Fruit fly (Drosophila melanogaster) whole organism, adult: ENCODE results near the gene Ada.

Experiments
- CG11617 ChIP-seq: fragments of 200-800 bp; sonication (Bioruptor generic); optimal IDR thresholded peaks from 2 replicates; lab custom pipeline; 2017; ENCODE audit warnings: mild to moderate bottlenecking, missing biosample characterization, missing genetic modification reagents, missing genetic modification characterization
- CG12768 ChIP-seq: fragments of 200-800 bp; sonication (Bioruptor generic); optimal IDR thresholded peaks from 2 replicates; lab custom pipeline; 2017; ENCODE audit warnings: missing biosample characterization, missing genetic modification characterization, mild to moderate bottlenecking, moderate library complexity, missing genetic modification reagents
- CG14711 ChIP-seq: fragments of 200-800 bp; sonication (Bioruptor generic); optimal IDR thresholded peaks from 2 replicates; lab custom pipeline; 2018; ENCODE audit warnings: missing biosample characterization, mild to moderate bottlenecking, missing genetic modification characterization, moderate library complexity
- CG1620 ChIP-seq: fragments of 200-800 bp; sonication (Bioruptor generic); optimal IDR thresholded peaks from 2 replicates; lab custom pipeline; 2016; ENCODE audit warnings: missing biosample characterization, missing genetic modification characterization
- CG33017 ChIP-seq: fragments of 200-800 bp; sonication (Bioruptor generic); optimal IDR thresholded peaks from 2 replicates; lab custom pipeline; 2018; ENCODE audit warnings: missing biosample characterization, mild to moderate bottlenecking, missing genetic modification characterization, moderate library complexity
- CG5204 ChIP-seq: fragments of 200-800 bp; sonication (Bioruptor generic); optimal IDR thresholded peaks from 2 replicates; lab custom pipeline; 2016; ENCODE audit warnings: missing biosample characterization, missing genetic modification characterization
- CG7045 ChIP-seq: fragments of 200-800 bp; sonication (Bioruptor generic); optimal IDR thresholded peaks from 2 replicates; lab custom pipeline; 2017; ENCODE audit warnings: missing biosample characterization, mild to moderate bottlenecking, missing genetic modification characterization
- CG7101 ChIP-seq: fragments of 200-800 bp; sonication (Bioruptor generic); optimal IDR thresholded peaks from 2 replicates; lab custom pipeline; 2018; ENCODE audit warnings: missing biosample characterization, mild to moderate bottlenecking, missing genetic modification characterization, moderate library complexity
- Clk ChIP-seq: fragments of 200-800 bp; sonication (Bioruptor generic); optimal IDR thresholded peaks from 2 replicates; lab custom pipeline; 2017; ENCODE audit warnings: missing biosample characterization, missing genetic modification characterization
- Crg-1 ChIP-seq: fragments of 200-800 bp; sonication (Bioruptor generic); optimal IDR thresholded peaks from 2 replicates; lab custom pipeline; 2016; ENCODE audit warnings: missing biosample characterization, missing genetic modification characterization
- Hr96 ChIP-seq: fragments of 200-800 bp; sonication (Bioruptor generic); optimal IDR thresholded peaks from 2 replicates; lab custom pipeline; 2016; ENCODE audit warnings: missing biosample characterization, missing genetic modification characterization
- Mnt ChIP-seq: fragments of 200-800 bp; sonication (Bioruptor generic); optimal IDR thresholded peaks from 2 replicates; lab custom pipeline; 2016; ENCODE audit warnings: missing biosample characterization, mild to moderate bottlenecking, missing genetic modification characterization
- bab1 ChIP-seq: fragments of 200-800 bp; sonication (Bioruptor generic); optimal IDR thresholded peaks from 3 replicates; lab custom pipeline; 2019; ENCODE audit warnings: missing biosample characterization, mild to moderate bottlenecking, missing genetic modification characterization, moderate library complexity
- cic ChIP-seq: fragments of 200-800 bp; sonication (Bioruptor generic); optimal IDR thresholded peaks from 2 replicates; lab custom pipeline; 2017; ENCODE audit warnings: missing biosample characterization, mild to moderate bottlenecking, missing genetic modification characterization, moderate library complexity
- cnc ChIP-seq, 2 experiments: fragments of >200 bp; optimal IDR thresholded peaks; 2 replicates each; lab custom pipeline; 2017
- kay ChIP-seq: fragments of 200-800 bp; sonication (Bioruptor generic); peaks from one replicate; lab custom pipeline; 2016; ENCODE audit warnings: missing biosample characterization, missing genetic modification characterization, borderline replicate concordance
- ovo ChIP-seq: fragments of 200-800 bp; sonication (Bioruptor generic); optimal IDR thresholded peaks from 2 replicates; lab custom pipeline; 2016; ENCODE audit warnings: missing biosample characterization, missing genetic modification characterization
- pad ChIP-seq: fragments of 200-800 bp; sonication (Bioruptor generic); optimal IDR thresholded peaks from 3 replicates; lab custom pipeline; 2017; ENCODE audit warnings: missing biosample characterization, missing genetic modification characterization, mild to moderate bottlenecking, moderate library complexity, missing genetic modification reagents
- tj ChIP-seq: fragments of 200-800 bp; sonication (Bioruptor generic); optimal IDR thresholded peaks from 3 replicates; lab custom pipeline; 2017; ENCODE audit warnings: missing biosample characterization, mild to moderate bottlenecking, missing genetic modification characterization, moderate library complexity
- toe ChIP-seq: fragments of 200-800 bp; sonication (Bioruptor generic); optimal IDR thresholded peaks from 2 replicates; lab custom pipeline; 2016; ENCODE audit warnings: missing biosample characterization, missing genetic modification characterization

Gene Ada

dm6 chr3R:9028690-9029089 is 36.3 kb upstream of the Ada start:
- TF ChIP-seq CG1620 (GFP tag; lab: Kevin White, UChicago) (no peak), cic (GFP tag; lab: Kevin White, UChicago) (no peak), Crg-1 (GFP tag; lab: Kevin White, UChicago) (no peak), Hr96 (GFP tag; lab: Kevin White, UChicago) (no peak), bab1 (no peak), Clk (GFP tag; lab: Kevin White, UChicago) (no peak), pad (GFP tag; lab: Kevin White, UChicago) (no peak), ovo (GFP tag; lab: Kevin White, UChicago) (no peak), Mnt (GFP tag; lab: Kevin White, UChicago) (no peak), CG33017 (tag; lab: Kevin White, UChicago) (no peak)

- no peak for TF ChIP-seq CG14711 (tag; lab: Kevin White, UChicago)
- TF ChIP-seq pad (GFP tag; lab: Kevin White, UChicago) = no peak
- TF ChIP-seq cnc (optimal IDR thresholded peaks at IDR 0.05; lab: Kevin White, UChicago) = no peak
- no peak for TF ChIP-seq tj
- TF ChIP-seq CG33017 (tag; lab: Kevin White, UChicago) = no peak
- TF ChIP-seq Crg-1 (GFP tag; lab: Kevin White, UChicago) = no peak
- no peak for TF ChIP-seq cic (GFP tag; lab: Kevin White, UChicago)
- TF ChIP-seq kay (GFP tag; lab: Kevin White, UChicago) = no peak
- no peak for TF ChIP-seq Hr96 (GFP tag; lab: Kevin White, UChicago)
- TF ChIP-seq CG11617 (GFP tag; lab: Kevin White, UChicago) = no peak
- no peak for TF ChIP-seq Clk (GFP tag; lab: Kevin White, UChicago)
- no peak for TF ChIP-seq CG5204 (GFP tag; lab: Kevin White, UChicago)
These were observed 35.6 kb upstream of the Ada start for dm6 chr3R:9029411-9029810.

dm6 chr3R:9030006-9030749 is 34.8 kb upstream of the Ada start:
- TF ChIP-seq CG12768 (GFP tag; lab: Kevin White, UChicago) = no peak
- TF ChIP-seq CG5204 (GFP tag; lab: Kevin White, UChicago) = no peak
- no peak for TF ChIP-seq Hr96 (GFP tag; lab: Kevin White, UChicago)
- no peak for TF ChIP-seq Mnt (GFP tag; lab: Kevin White, UChicago)

dm6 chr3R:9030750-9031128 is 34.2 kb upstream of the Ada start:
- TF ChIP-seq CG11617 (GFP tag; lab: Kevin White, UChicago) (no peak), kay (GFP tag; lab: Kevin White, UChicago) (peak; percentile 98)

DNA sequence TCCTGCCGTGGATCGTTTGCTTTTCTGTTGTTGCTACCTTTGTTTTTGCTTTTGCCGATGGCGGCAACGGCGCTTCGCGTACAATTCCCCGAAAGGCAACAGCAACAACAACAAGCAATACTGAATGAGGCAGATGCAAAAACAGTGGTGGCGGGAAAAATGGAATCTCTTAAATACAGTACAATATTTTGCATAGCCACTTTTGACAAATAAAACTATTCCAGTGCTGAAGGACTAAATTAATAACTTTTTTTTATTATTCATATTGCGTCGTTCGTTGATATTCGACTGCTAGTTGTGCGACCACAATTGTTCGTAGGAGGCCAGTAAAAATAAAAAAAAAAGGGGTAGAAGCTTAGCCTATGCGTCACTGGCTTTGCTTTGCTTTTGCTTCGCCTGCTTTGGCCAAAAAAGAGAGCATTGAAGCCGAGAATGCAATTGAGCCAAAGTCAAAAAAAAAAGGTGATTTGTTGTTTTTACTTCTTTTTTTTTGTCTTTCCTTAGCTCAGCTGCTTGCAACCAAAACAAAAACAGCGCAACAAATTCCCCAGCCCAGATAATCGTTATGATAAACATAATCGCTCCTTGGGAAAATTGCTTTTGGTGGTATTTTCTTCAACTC is 33.1 kb upstream of the Ada start:
- peak; percentile 19 for TF ChIP-seq tj
- TF ChIP-seq CG5204 (GFP tag; lab: Kevin White, UChicago) = no peak
- TF ChIP-seq CG12768 (GFP tag; lab: Kevin White, UChicago) = no peak
- peak; percentile 40 for TF ChIP-seq Hr96 (GFP tag; lab: Kevin White, UChicago)
- no peak for TF ChIP-seq cic (GFP tag; lab: Kevin White, UChicago)
- peak; percentile 33 for TF ChIP-seq Clk (GFP tag; lab: Kevin White, UChicago)
- peak; percentile 37 for TF ChIP-seq CG11617 (GFP tag; lab: Kevin White, UChicago)
- peak; percentile 96 for TF ChIP-seq kay (GFP tag; lab: Kevin White, UChicago)
- TF ChIP-seq cnc (optimal IDR thresholded peaks at IDR 0.05; lab: Kevin White, UChicago) = no peak
- peak; percentile 73 for TF ChIP-seq CG7101
- peak; percentile 75 for TF ChIP-seq CG14711 (tag; lab: Kevin White, UChicago)
- TF ChIP-seq Mnt (GFP tag; lab: Kevin White, UChicago) = no peak
- TF ChIP-seq toe (GFP tag; lab: Kevin White, UChicago) = no peak
- TF ChIP-seq CG33017 (tag; lab: Kevin White, UChicago) = peak; percentile 81
- peak; percentile 40 for TF ChIP-seq pad (GFP tag; lab: Kevin White, UChicago)
- no peak for TF ChIP-seq ovo (GFP tag; lab: Kevin White, UChicago)
- no peak for TF ChIP-seq Crg-1 (GFP tag; lab: Kevin White, UChicago)
- peak; percentile 73 for TF ChIP-seq bab1
- peak; percentile 51 for TF ChIP-seq CG7045 (GFP tag; lab: Kevin White, UChicago)
- no peak for TF ChIP-seq CG1620 (GFP tag; lab: Kevin White, UChicago)

DNA sequence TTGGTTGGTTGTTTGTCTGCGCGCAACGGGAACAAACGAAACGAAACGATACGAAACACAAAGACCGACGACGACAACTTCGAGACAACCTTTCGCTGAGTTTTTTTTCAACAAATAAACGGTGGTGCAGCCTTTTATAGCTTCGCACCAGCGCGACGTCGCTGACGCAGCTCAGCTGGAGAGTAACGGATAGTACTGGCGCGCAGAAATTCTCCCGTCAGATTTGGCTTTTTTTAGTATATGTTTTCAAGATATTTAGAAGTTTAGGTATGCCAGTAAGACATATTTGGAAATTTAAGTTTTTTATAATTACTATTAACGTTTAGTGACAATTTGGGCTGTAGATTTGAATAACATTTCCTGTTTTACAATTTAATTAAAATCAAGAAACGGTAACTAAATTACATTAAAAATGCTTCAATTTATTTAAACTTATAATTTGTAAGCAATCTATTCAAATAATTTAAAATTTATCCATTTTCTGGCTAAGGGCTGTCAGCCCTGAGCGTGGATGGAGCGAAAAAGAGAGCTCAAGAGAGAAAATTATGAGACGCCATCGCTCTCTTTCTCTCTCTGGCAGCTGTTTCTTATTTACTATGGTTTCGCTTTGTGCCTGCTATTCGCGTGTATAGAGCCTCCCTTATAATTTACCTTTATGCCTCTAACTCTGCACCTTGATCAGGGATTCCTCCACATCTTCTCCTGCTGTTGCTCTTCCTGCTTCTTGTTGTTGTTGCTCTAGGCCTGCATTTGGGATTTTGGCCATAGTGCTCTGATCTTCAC is 31.2 kb upstream of the Ada start:
- TF ChIP-seq CG14711 (tag; lab: Kevin White, UChicago) = peak; percentile 73
- peak; percentile 26 for TF ChIP-seq Mnt (GFP tag; lab: Kevin White, UChicago)
- TF ChIP-seq CG7101 = peak; percentile 75
- peak; percentile 45 for TF ChIP-seq Crg-1 (GFP tag; lab: Kevin White, UChicago)
- TF ChIP-seq CG12768 (GFP tag; lab: Kevin White, UChicago) = peak; percentile 46
- TF ChIP-seq CG7045 (GFP tag; lab: Kevin White, UChicago) = peak; percentile 59
- peak; percentile 24 for TF ChIP-seq cic (GFP tag; lab: Kevin White, UChicago)
- TF ChIP-seq tj = peak; percentile 84
- peak; percentile 25 for TF ChIP-seq toe (GFP tag; lab: Kevin White, UChicago)
- TF ChIP-seq bab1 = peak; percentile 87
- peak; percentile 86 for TF ChIP-seq CG11617 (GFP tag; lab: Kevin White, UChicago)
- peak; percentile 72 for TF ChIP-seq CG33017 (tag; lab: Kevin White, UChicago)
- TF ChIP-seq CG5204 (GFP tag; lab: Kevin White, UChicago) = no peak
- TF ChIP-seq CG1620 (GFP tag; lab: Kevin White, UChicago) = peak; percentile 12
- TF ChIP-seq Clk (GFP tag; lab: Kevin White, UChicago) = no peak
- TF ChIP-seq kay (GFP tag; lab: Kevin White, UChicago) = peak; percentile 51
- peak; percentile 64 for TF ChIP-seq ovo (GFP tag; lab: Kevin White, UChicago)
- no peak for TF ChIP-seq cnc (optimal IDR thresholded peaks at IDR 0.05; lab: Kevin White, UChicago)
- peak; percentile 62 for TF ChIP-seq pad (GFP tag; lab: Kevin White, UChicago)
- TF ChIP-seq Hr96 (GFP tag; lab: Kevin White, UChicago) = peak; percentile 48
